Fruit fly (Drosophila melanogaster) whole organism, adult: ENCODE measurements around the gene CG43182.

Experiments used
- CG11617 ChIP-seq: fragments of 200-800 bp; sonication (Bioruptor generic); optimal IDR thresholded peaks from 2 replicates; lab custom pipeline; 2017; ENCODE audit warnings: mild to moderate bottlenecking, missing biosample characterization, missing genetic modification reagents, missing genetic modification characterization
- CG12768 ChIP-seq: fragments of 200-800 bp; sonication (Bioruptor generic); optimal IDR thresholded peaks from 2 replicates; lab custom pipeline; 2017; ENCODE audit warnings: missing biosample characterization, missing genetic modification characterization, mild to moderate bottlenecking, moderate library complexity, missing genetic modification reagents
- CG14711 ChIP-seq: fragments of 200-800 bp; sonication (Bioruptor generic); optimal IDR thresholded peaks from 2 replicates; lab custom pipeline; 2018; ENCODE audit warnings: missing biosample characterization, mild to moderate bottlenecking, missing genetic modification characterization, moderate library complexity
- CG1620 ChIP-seq: fragments of 200-800 bp; sonication (Bioruptor generic); optimal IDR thresholded peaks from 2 replicates; lab custom pipeline; 2016; ENCODE audit warnings: missing biosample characterization, missing genetic modification characterization
- CG33017 ChIP-seq: fragments of 200-800 bp; sonication (Bioruptor generic); optimal IDR thresholded peaks from 2 replicates; lab custom pipeline; 2018; ENCODE audit warnings: missing biosample characterization, mild to moderate bottlenecking, missing genetic modification characterization, moderate library complexity
- CG5204 ChIP-seq: fragments of 200-800 bp; sonication (Bioruptor generic); optimal IDR thresholded peaks from 2 replicates; lab custom pipeline; 2016; ENCODE audit warnings: missing biosample characterization, missing genetic modification characterization
- CG7045 ChIP-seq: fragments of 200-800 bp; sonication (Bioruptor generic); optimal IDR thresholded peaks from 2 replicates; lab custom pipeline; 2017; ENCODE audit warnings: missing biosample characterization, mild to moderate bottlenecking, missing genetic modification characterization
- CG7101 ChIP-seq: fragments of 200-800 bp; sonication (Bioruptor generic); optimal IDR thresholded peaks from 2 replicates; lab custom pipeline; 2018; ENCODE audit warnings: missing biosample characterization, mild to moderate bottlenecking, missing genetic modification characterization, moderate library complexity
- Clk ChIP-seq: fragments of 200-800 bp; sonication (Bioruptor generic); optimal IDR thresholded peaks from 2 replicates; lab custom pipeline; 2017; ENCODE audit warnings: missing biosample characterization, missing genetic modification characterization
- Crg-1 ChIP-seq: fragments of 200-800 bp; sonication (Bioruptor generic); optimal IDR thresholded peaks from 2 replicates; lab custom pipeline; 2016; ENCODE audit warnings: missing biosample characterization, missing genetic modification characterization
- Hr96 ChIP-seq: fragments of 200-800 bp; sonication (Bioruptor generic); optimal IDR thresholded peaks from 2 replicates; lab custom pipeline; 2016; ENCODE audit warnings: missing biosample characterization, missing genetic modification characterization
- Mnt ChIP-seq: fragments of 200-800 bp; sonication (Bioruptor generic); optimal IDR thresholded peaks from 2 replicates; lab custom pipeline; 2016; ENCODE audit warnings: missing biosample characterization, mild to moderate bottlenecking, missing genetic modification characterization
- bab1 ChIP-seq: fragments of 200-800 bp; sonication (Bioruptor generic); optimal IDR thresholded peaks from 3 replicates; lab custom pipeline; 2019; ENCODE audit warnings: missing biosample characterization, mild to moderate bottlenecking, missing genetic modification characterization, moderate library complexity
- cic ChIP-seq: fragments of 200-800 bp; sonication (Bioruptor generic); optimal IDR thresholded peaks from 2 replicates; lab custom pipeline; 2017; ENCODE audit warnings: missing biosample characterization, mild to moderate bottlenecking, missing genetic modification characterization, moderate library complexity
- cnc ChIP-seq, 2 experiments: fragments of >200 bp; optimal IDR thresholded peaks; 2 replicates each; lab custom pipeline; 2017
- kay ChIP-seq: fragments of 200-800 bp; sonication (Bioruptor generic); peaks from one replicate; lab custom pipeline; 2016; ENCODE audit warnings: missing biosample characterization, missing genetic modification characterization, borderline replicate concordance
- ovo ChIP-seq: fragments of 200-800 bp; sonication (Bioruptor generic); optimal IDR thresholded peaks from 2 replicates; lab custom pipeline; 2016; ENCODE audit warnings: missing biosample characterization, missing genetic modification characterization
- pad ChIP-seq: fragments of 200-800 bp; sonication (Bioruptor generic); optimal IDR thresholded peaks from 3 replicates; lab custom pipeline; 2017; ENCODE audit warnings: missing biosample characterization, missing genetic modification characterization, mild to moderate bottlenecking, moderate library complexity, missing genetic modification reagents
- tj ChIP-seq: fragments of 200-800 bp; sonication (Bioruptor generic); optimal IDR thresholded peaks from 3 replicates; lab custom pipeline; 2017; ENCODE audit warnings: missing biosample characterization, mild to moderate bottlenecking, missing genetic modification characterization, moderate library complexity
- toe ChIP-seq: fragments of 200-800 bp; sonication (Bioruptor generic); optimal IDR thresholded peaks from 2 replicates; lab custom pipeline; 2016; ENCODE audit warnings: missing biosample characterization, missing genetic modification characterization

Gene CG43182

DNA sequence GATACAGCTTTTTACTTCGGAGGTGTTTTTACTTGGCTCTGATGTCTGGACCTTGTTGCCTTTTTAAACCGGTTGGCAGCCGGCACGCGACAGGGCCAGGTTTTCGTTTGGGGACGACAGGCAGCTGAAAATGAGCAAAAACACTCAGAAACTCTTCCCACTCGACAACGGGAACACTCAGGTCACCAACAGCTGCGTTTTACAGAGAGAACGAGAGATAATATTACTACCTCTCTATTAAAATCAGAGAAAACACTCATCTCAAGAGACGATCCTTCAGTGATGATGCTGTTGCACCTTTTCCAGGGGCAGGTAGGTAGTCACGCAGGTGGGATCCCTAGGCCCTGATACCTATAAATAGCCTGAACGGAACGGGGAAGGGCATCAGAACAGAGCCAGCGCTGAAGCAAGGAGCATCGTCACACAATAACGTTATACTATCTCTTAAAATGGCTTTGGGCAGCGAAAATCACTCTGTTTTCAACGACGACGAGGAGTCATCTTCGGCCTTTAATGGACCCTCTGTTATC lies 16.8 kb downstream of the CG43182 start, which contains the start of gene ac:
Gene ac (plus strand): TSS at position 387 of the 530 bp plus-strand sequence.
- no peak for TF ChIP-seq kay (GFP tag; lab: Kevin White, UChicago)
- TF ChIP-seq Hr96: no peak
- no peak for TF ChIP-seq tj (GFP tag; lab: Kevin White, UChicago)
- TF ChIP-seq pad (GFP tag; lab: Kevin White, UChicago): no peak

- TF ChIP-seq CG14711: no peak
- TF ChIP-seq CG11617 (GFP tag; lab: Kevin White, UChicago): no peak
- TF ChIP-seq cnc (optimal IDR thresholded peaks at IDR 0.05; lab: Kevin White, UChicago): no peak
- no peak for TF ChIP-seq Hr96
- no peak for TF ChIP-seq ovo (GFP tag; lab: Kevin White, UChicago)
- TF ChIP-seq CG5204 (GFP tag; lab: Kevin White, UChicago): no peak
- no peak for TF ChIP-seq tj (GFP tag; lab: Kevin White, UChicago)
- no peak for TF ChIP-seq Crg-1
- TF ChIP-seq cic (GFP tag; lab: Kevin White, UChicago): no peak
- no peak for TF ChIP-seq bab1
- no peak for TF ChIP-seq Clk
These were observed 24.5 kb downstream of the CG43182 start for dm6 chrX:377388-377787.

- TF ChIP-seq CG1620 (GFP tag; lab: Kevin White, UChicago) (no peak), CG12768 (GFP tag; lab: Kevin White, UChicago) (no peak), cnc (optimal IDR thresholded peaks at IDR 0.05; lab: Kevin White, UChicago) (no peak), Hr96 (no peak), CG7101 (tag; lab: Kevin White, UChicago) (no peak)
These were observed 25.5 kb downstream of the CG43182 start for dm6 chrX:378341-378740.

DNA sequence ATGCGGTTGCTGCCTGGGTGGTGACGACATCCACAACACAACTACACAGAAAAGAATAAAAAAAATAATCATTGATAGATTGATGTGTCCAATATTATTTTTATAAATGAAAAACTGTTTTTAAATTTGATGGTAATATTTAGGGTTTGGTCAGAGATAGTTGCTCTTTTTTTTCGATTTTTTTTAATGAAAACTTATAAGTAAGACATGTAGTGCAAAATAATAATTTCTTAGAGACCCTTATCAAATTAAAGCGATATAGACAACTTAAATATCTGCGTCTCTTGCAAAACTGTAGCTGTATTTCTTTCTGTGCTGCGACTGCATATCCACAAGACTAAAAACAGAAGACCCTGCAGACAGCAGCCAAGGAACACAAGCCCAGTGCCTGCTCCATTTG lies 26.7 kb downstream of the CG43182 start:
- TF ChIP-seq CG33017 (tag; lab: Kevin White, UChicago) (no peak), ovo (GFP tag; lab: Kevin White, UChicago) (no peak), Mnt (no peak), tj (GFP tag; lab: Kevin White, UChicago) (no peak), CG12768 (GFP tag; lab: Kevin White, UChicago) (no peak), CG11617 (GFP tag; lab: Kevin White, UChicago) (no peak), kay (GFP tag; lab: Kevin White, UChicago) (no peak)

DNA sequence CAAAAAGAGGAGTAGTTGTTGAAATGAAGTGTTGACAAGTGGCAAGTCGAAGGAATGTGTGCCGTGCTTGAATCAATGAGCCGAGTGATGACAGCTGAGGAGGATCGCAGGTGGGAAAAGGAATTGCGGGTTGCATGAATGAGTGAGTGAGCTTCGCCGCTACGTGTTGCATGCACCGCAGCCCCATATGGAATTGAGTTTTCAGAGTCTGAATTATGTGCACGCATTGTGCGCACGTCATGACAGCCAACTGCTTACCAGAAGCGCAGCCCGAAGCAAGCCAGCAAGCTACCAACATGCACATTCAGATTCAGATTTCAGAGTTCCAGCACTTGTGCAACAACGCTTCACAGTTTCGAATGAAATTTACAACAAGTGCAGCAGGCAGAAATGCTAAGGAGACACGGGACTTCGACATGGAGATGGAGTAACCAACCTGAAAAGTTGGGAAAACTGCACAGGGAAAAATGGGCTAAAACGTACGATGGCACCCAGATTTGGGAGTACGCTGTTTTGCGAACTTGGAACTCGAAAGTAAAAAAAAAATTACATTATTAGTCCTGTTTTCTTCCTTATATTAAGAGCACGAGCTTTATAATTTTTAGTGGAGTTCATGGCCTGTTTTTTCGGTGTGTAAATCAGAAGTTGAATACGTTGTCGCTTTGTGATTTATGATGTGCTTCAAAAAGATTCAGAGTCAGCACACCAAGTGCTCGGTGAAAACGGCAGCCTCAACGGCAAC lies 33.1 kb downstream of the CG43182 start:
- TF ChIP-seq CG5204 (GFP tag; lab: Kevin White, UChicago): no peak
- TF ChIP-seq kay (GFP tag; lab: Kevin White, UChicago): no peak
- no peak for TF ChIP-seq Mnt
- TF ChIP-seq bab1: no peak
- TF ChIP-seq pad (GFP tag; lab: Kevin White, UChicago): no peak
- no peak for TF ChIP-seq tj (GFP tag; lab: Kevin White, UChicago)
- TF ChIP-seq CG7101 (tag; lab: Kevin White, UChicago): no peak
- no peak for TF ChIP-seq CG14711
- no peak for TF ChIP-seq Crg-1
- no peak for TF ChIP-seq ovo (GFP tag; lab: Kevin White, UChicago)

- no peak for TF ChIP-seq CG5204 (GFP tag; lab: Kevin White, UChicago)
- no peak for TF ChIP-seq tj (GFP tag; lab: Kevin White, UChicago)
- no peak for TF ChIP-seq CG12768 (GFP tag; lab: Kevin White, UChicago)
- TF ChIP-seq toe: no peak
- TF ChIP-seq cnc (optimal IDR thresholded peaks at IDR 0.05; lab: Kevin White, UChicago): no peak
- no peak for TF ChIP-seq bab1
- TF ChIP-seq ovo (GFP tag; lab: Kevin White, UChicago): no peak
- no peak for TF ChIP-seq Crg-1
- TF ChIP-seq Clk: no peak
- TF ChIP-seq CG1620 (GFP tag; lab: Kevin White, UChicago): no peak
These were observed 37.6 kb downstream of the CG43182 start for dm6 chrX:390457-390856.

DNA sequence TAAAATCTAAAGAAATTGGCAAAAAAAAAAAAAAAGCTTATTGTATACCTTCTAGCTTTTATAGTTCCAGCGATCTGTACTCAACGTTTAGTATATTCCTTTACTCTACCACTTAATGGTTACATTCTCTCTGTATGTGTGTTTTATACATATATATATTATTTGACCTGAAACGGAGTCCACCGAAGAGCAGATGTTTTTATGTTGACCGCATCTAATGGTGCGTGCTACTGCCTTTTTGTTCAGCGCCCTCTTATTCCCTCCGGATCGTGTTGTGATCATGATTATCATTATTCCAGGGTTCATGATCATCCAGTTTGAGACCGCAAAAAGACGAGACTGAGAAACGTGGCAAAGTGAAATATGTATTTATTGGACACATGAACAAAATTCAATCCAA lies 39.4 kb downstream of the CG43182 start:
- TF ChIP-seq cic (GFP tag; lab: Kevin White, UChicago) (no peak), toe (no peak), Crg-1 (no peak), CG12768 (GFP tag; lab: Kevin White, UChicago) (no peak), CG5204 (GFP tag; lab: Kevin White, UChicago) (no peak), CG7045 (no peak), ovo (GFP tag; lab: Kevin White, UChicago) (no peak), CG1620 (GFP tag; lab: Kevin White, UChicago) (no peak), CG7101 (tag; lab: Kevin White, UChicago) (no peak), Mnt (no peak), bab1 (no peak), CG33017 (tag; lab: Kevin White, UChicago) (no peak), CG14711 (no peak), Clk (no peak), tj (GFP tag; lab: Kevin White, UChicago) (no peak), cnc (optimal IDR thresholded peaks at IDR 0.05; lab: Kevin White, UChicago) (no peak), pad (GFP tag; lab: Kevin White, UChicago) (no peak), CG11617 (GFP tag; lab: Kevin White, UChicago) (no peak)
